Fruit fly (Drosophila melanogaster): ENCODE data around the gene AdoR.

AdoR gene

DNA sequence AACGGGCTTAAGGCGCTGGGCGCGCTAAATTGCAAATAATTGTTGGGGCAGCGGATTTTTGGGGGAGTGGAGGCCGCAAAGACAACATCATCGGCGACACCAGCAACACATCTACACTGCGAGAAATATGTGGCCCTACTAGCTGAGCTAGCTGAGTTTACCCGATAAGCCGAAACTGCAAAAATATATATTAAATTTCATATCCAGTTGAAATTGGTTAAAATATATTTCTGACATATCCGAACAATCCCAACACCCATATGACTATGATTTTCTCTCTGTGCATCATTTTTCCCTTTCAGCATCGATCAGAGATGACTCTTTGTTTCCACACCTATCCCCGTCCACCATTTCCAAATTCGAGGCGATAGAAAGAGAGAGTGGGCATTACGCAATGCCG is 40.4 kb upstream of the AdoR start (continued):
- TF ChIP-seq dati (GFP tag; IDR thresholded peaks at IDR 0.05) (no peak), CG16813 (GFP tag; IDR thresholded peaks at IDR 0.05; ENCODE audit: partially characterized antibody) (no peak), Dip3 (GFP tag; optimal IDR thresholded peaks at IDR 0.05) (peak; percentile 55), knrl (GFP tag; IDR thresholded peaks at IDR 0.05; ENCODE audit: partially characterized antibody) (no peak), ranshi (GFP tag; IDR thresholded peaks at IDR 0.05) (peak; percentile 86), bbx (GFP tag; IDR thresholded peaks at IDR 0.05; ENCODE audit: partially characterized antibody) (no peak), trem (tag; optimal IDR thresholded peaks at IDR 0.05) (peak; percentile 35), sisA (GFP tag; IDR thresholded peaks at IDR 0.05) (peak; percentile 82), CG7357 (GFP tag; IDR thresholded peaks at IDR 0.05) (peak; percentile 64; the same call in 2 of the 3 replicates), jing (GFP tag; optimal IDR thresholded peaks at IDR 0.05) (peak; percentile 53), CG17359 (tag; optimal IDR thresholded peaks at IDR 0.05) (peak; percentile 85), Trl (optimal IDR thresholded peaks at IDR 0.05) (no peak), Trl (GFP tag; optimal IDR thresholded peaks at IDR 0.05) (peak; percentile 33), pfk (GFP tag; optimal IDR thresholded peaks at IDR 0.05) (no peak), MBD-R2 (GFP tag; IDR thresholded peaks at IDR 0.05) (peak; percentile 45; the same call in 1 of the 2 replicates), pb (GFP tag; optimal IDR thresholded peaks at IDR 0.05) (no peak), chif (GFP tag; optimal IDR thresholded peaks at IDR 0.05) (peak; percentile 54 to 70), Dref (GFP tag; IDR thresholded peaks at IDR 0.05) (no peak), CG6654 (GFP tag; optimal IDR thresholded peaks at IDR 0.05) (peak; percentile 20), shn (GFP tag; optimal IDR thresholded peaks at IDR 0.05) (peak; percentile 5), pho (GFP tag; optimal IDR thresholded peaks at IDR 0.05) (no peak), kay (GFP tag; optimal IDR thresholded peaks at IDR 0.05) (no peak), CG4820 (GFP tag; optimal IDR thresholded peaks at IDR 0.05) (peak; percentile 77), Med (GFP tag) (peak; percentile 95), Ets65A (GFP tag) (peak; percentile 90), CG8924 (tag; optimal IDR thresholded peaks at IDR 0.05) (peak; percentile 63), ato (GFP tag; IDR thresholded peaks at IDR 0.05; ENCODE audit: partially characterized antibody) (no peak), sim (GFP tag; IDR thresholded peaks at IDR 0.05) (peak; percentile 75), HLH3B (GFP tag; IDR thresholded peaks at IDR 0.05) (peak; percentile 83), CG31365 (tag; optimal IDR thresholded peaks at IDR 0.05) (peak; percentile 34), kah (GFP tag; optimal IDR thresholded peaks at IDR 0.05) (peak; percentile 40), al (GFP tag; IDR thresholded peaks at IDR 0.05) (peak; percentile 35; the same call in 1 of the 2 replicates), Mes4 (GFP tag; optimal IDR thresholded peaks at IDR 0.05) (peak; percentile 44), usp (GFP tag; optimal IDR thresholded peaks at IDR 0.05) (no peak), CG3847 (GFP tag; IDR thresholded peaks at IDR 0.05) (peak; percentile 52; the same call in 1 of the 2 replicates), sob (GFP tag; IDR thresholded peaks at IDR 0.05) (peak; percentile 85), PHDP (tag; optimal IDR thresholded peaks at IDR 0.05) (peak; percentile 68), Pdp1 (GFP tag; optimal IDR thresholded peaks at IDR 0.05) (peak; percentile 67 to 68), Hsf (GFP tag; optimal IDR thresholded peaks at IDR 0.05) (peak; percentile 62), CG9932 (GFP tag; IDR thresholded peaks at IDR 0.05) (peak; percentile 49), twi (tag; optimal IDR thresholded peaks at IDR 0.05) (peak; percentile 27), CG18011 (GFP tag; optimal IDR thresholded peaks at IDR 0.05) (peak; percentile 17), repo (GFP tag; optimal IDR thresholded peaks at IDR 0.05) (peak; percentile 30), psq (GFP tag; optimal IDR thresholded peaks at IDR 0.05) (no peak), croc (GFP tag; conservative IDR thresholded peaks at IDR 0.05) (peak; percentile 65), bsh (GFP tag; optimal IDR thresholded peaks at IDR 0.05) (peak in 1 of 2 experiments; percentile 79), CG13894 (tag; optimal IDR thresholded peaks at IDR 0.05) (no peak), Bteb2 (GFP tag; optimal IDR thresholded peaks at IDR 0.05) (peak; percentile 4), Taf1 (GFP tag; IDR thresholded peaks at IDR 0.05) (peak; percentile 65), abd-A (tag; optimal IDR thresholded peaks at IDR 0.05) (no peak), br (optimal IDR thresholded peaks at IDR 0.05) (no peak), fru (optimal IDR thresholded peaks at IDR 0.05) (no peak), CG11093 (GFP tag; IDR thresholded peaks at IDR 0.05) (peak; percentile 48; the same call in 1 of the 3 replicates)

Measured in whole organism, embryonic.